Fruit fly (Drosophila melanogaster) whole organism, embryonic: Measurements from ENCODE around the gene CG13962.

Experiments
- BEAF-32 ChIP-seq: fragments of 200-800 bp; sonication (Bioruptor generic); optimal IDR thresholded peaks from 3 replicates; lab custom pipeline; 2017; ENCODE audit warnings: missing biosample characterization, missing genetic modification characterization, mild to moderate bottlenecking, moderate library complexity, missing genetic modification reagents
- CG10959 ChIP-seq: fragments of 200-800 bp; sonication (Bioruptor generic); IDR thresholded peaks from 2 replicates; pipeline ENCODE4 v1.3.6; 2022; ENCODE audit warnings: missing biosample characterization, missing genetic modification characterization
- CG10979 ChIP-seq: fragments of 200-800 bp; sonication (Bioruptor generic); optimal IDR thresholded peaks from 2 replicates; lab custom pipeline; 2018; ENCODE audit warnings: missing biosample characterization, mild to moderate bottlenecking, missing genetic modification characterization, moderate library complexity
- CG11093 ChIP-seq: fragments of 200-800 bp; sonication (Bioruptor generic); IDR thresholded peaks from 3 replicates; pipeline ENCODE4 v1.3.6; 2022; ENCODE audit warnings: missing biosample characterization, missing genetic modification characterization
- CG12391 ChIP-seq: fragments of 200-800 bp; sonication (Bioruptor generic); optimal IDR thresholded peaks from 3 replicates; lab custom pipeline; 2018; ENCODE audit warnings: missing biosample characterization, mild to moderate bottlenecking, missing genetic modification characterization, moderate library complexity
- CG13624 ChIP-seq: fragments of 200-800 bp; sonication (Bioruptor generic); optimal IDR thresholded peaks from 2 replicates; lab custom pipeline; 2016; ENCODE audit warnings: missing biosample characterization, missing genetic modification characterization
- CG14050 ChIP-seq: fragments of 200-800 bp; sonication (Bioruptor generic); IDR thresholded peaks from 3 replicates; pipeline ENCODE4 v1.3.6; 2022; ENCODE audit warnings: missing biosample characterization, missing genetic modification characterization
- CG14860 ChIP-seq: fragments of 200-800 bp; sonication (Bioruptor generic); IDR thresholded peaks from 3 replicates; pipeline ENCODE4 v1.3.6; 2022; ENCODE audit warnings: missing biosample characterization, missing genetic modification characterization; ENCODE audit not compliant: partially characterized antibody
- CG15011 ChIP-seq: fragments of 200-800 bp; sonication (Bioruptor generic); optimal IDR thresholded peaks from 3 replicates; lab custom pipeline; 2018; ENCODE audit warnings: missing biosample characterization, mild to moderate bottlenecking, missing genetic modification characterization
- CG17912 ChIP-seq: fragments of 200-800 bp; sonication (Bioruptor generic); optimal IDR thresholded peaks from 2 replicates; lab custom pipeline; 2018; ENCODE audit warnings: missing biosample characterization, mild to moderate bottlenecking, missing genetic modification characterization
- CG18262 ChIP-seq: fragments of 200-800 bp; optimal IDR thresholded peaks from 3 replicates; lab custom pipeline; 2019; ENCODE audit warnings: missing biosample characterization, mild to moderate bottlenecking, missing genetic modification characterization, moderate library complexity
- CG18476 ChIP-seq: fragments of 200-800 bp; sonication (Bioruptor generic); optimal IDR thresholded peaks from 2 replicates; lab custom pipeline; 2016; ENCODE audit warnings: missing biosample characterization, mild to moderate bottlenecking, missing genetic modification characterization
- CG3065 ChIP-seq: fragments of 200-800 bp; sonication (Bioruptor generic); optimal IDR thresholded peaks from 2 replicates; lab custom pipeline; 2016; ENCODE audit warnings: missing biosample characterization, missing genetic modification characterization
- CG3163 ChIP-seq: fragments of 200-800 bp; sonication (Bioruptor generic); optimal IDR thresholded peaks from 3 replicates; lab custom pipeline; 2016; ENCODE audit warnings: missing biosample characterization, missing genetic modification characterization
- CG33557 ChIP-seq: fragments of 200-800 bp; sonication (Bioruptor generic); optimal IDR thresholded peaks from 2 replicates; lab custom pipeline; 2019; ENCODE audit warnings: missing biosample characterization, mild to moderate bottlenecking, missing genetic modification characterization, moderate library complexity
- CG3838 ChIP-seq: fragments of 200-800 bp; sonication (Bioruptor generic); optimal IDR thresholded peaks from 3 replicates; lab custom pipeline; 2016; ENCODE audit warnings: missing biosample characterization, missing genetic modification characterization
- CG43689 ChIP-seq: fragments of 200-800 bp; sonication (Bioruptor generic); IDR thresholded peaks from 2 replicates; pipeline ENCODE4 v1.3.6; 2022; ENCODE audit warnings: missing biosample characterization, missing genetic modification characterization
- CG4707 ChIP-seq: fragments of 200-800 bp; sonication (Bioruptor generic); optimal IDR thresholded peaks from 2 replicates; lab custom pipeline; 2018; ENCODE audit warnings: missing biosample characterization, mild to moderate bottlenecking, missing genetic modification characterization, moderate library complexity
- CG5245 ChIP-seq: fragments of 200-800 bp; sonication (Bioruptor generic); optimal IDR thresholded peaks from 3 replicates; lab custom pipeline; 2016; ENCODE audit warnings: missing biosample characterization, missing genetic modification characterization
- CG7745 ChIP-seq: fragments of 200-800 bp; sonication (Bioruptor generic); optimal IDR thresholded peaks from 2 replicates; lab custom pipeline; 2018; ENCODE audit warnings: missing biosample characterization, mild to moderate bottlenecking, missing genetic modification characterization, moderate library complexity
- CG7786 ChIP-seq: fragments of 200-800 bp; sonication (Bioruptor generic); optimal IDR thresholded peaks from 2 replicates; lab custom pipeline; 2016; ENCODE audit warnings: missing biosample characterization, missing genetic modification characterization
- CG8290 ChIP-seq, 3 experiments: fragments of 200-800 bp; sonication (Bioruptor generic); optimal IDR thresholded peaks; 2 replicates each; lab custom pipeline; 2016 to 2019; ENCODE audit warnings: missing biosample characterization in 3 of 3, missing genetic modification characterization in 3 of 3, mild to moderate bottlenecking in 2 of 3, moderate library complexity in 1 of 3
- CG8359 ChIP-seq: fragments of 200-800 bp; sonication (Bioruptor generic); optimal IDR thresholded peaks from 2 replicates; lab custom pipeline; 2017; ENCODE audit warnings: missing biosample characterization, mild to moderate bottlenecking, missing genetic modification characterization, borderline replicate concordance
- CG8944 ChIP-seq: fragments of 200-800 bp; sonication (Bioruptor generic); optimal IDR thresholded peaks from 3 replicates; lab custom pipeline; 2016; ENCODE audit warnings: missing biosample characterization, missing genetic modification characterization
- Camta ChIP-seq: fragments of 200-800 bp; sonication (Bioruptor generic); optimal IDR thresholded peaks from 2 replicates; lab custom pipeline; 2016; ENCODE audit warnings: missing biosample characterization, missing genetic modification characterization
- Chrac-16 ChIP-seq: fragments of 200-800 bp; sonication (Bioruptor generic); optimal IDR thresholded peaks from 3 replicates; lab custom pipeline; 2016; ENCODE audit warnings: missing biosample characterization, missing genetic modification characterization
- D19A ChIP-seq: fragments of 200-800 bp; optimal IDR thresholded peaks from 3 replicates; lab custom pipeline; 2019; ENCODE audit warnings: missing biosample characterization, mild to moderate bottlenecking, missing genetic modification characterization, moderate library complexity
- Dfd ChIP-seq, 2 experiments: fragments of >200 bp; optimal IDR thresholded peaks; 2 replicates each; lab custom pipeline; 2017; ENCODE audit warnings: missing biosample characterization in 2 of 2, missing genetic modification characterization in 2 of 2
- E2f2 ChIP-seq: fragments of 200-800 bp; sonication (Bioruptor generic); IDR thresholded peaks from 2 replicates; pipeline ENCODE4 v1.3.6; 2022; ENCODE audit warnings: missing biosample characterization, missing genetic modification characterization
- Ets65A ChIP-seq: fragments of 200-800 bp; sonication (Bioruptor generic); peaks from one replicate; lab custom pipeline; 2016; ENCODE audit warnings: missing biosample characterization, missing genetic modification characterization
- Hand ChIP-seq: fragments of 200-800 bp; sonication (Bioruptor generic); optimal IDR thresholded peaks from 2 replicates; lab custom pipeline; 2017; ENCODE audit warnings: mild to moderate bottlenecking, missing biosample characterization, missing genetic modification reagents, missing genetic modification characterization
- Xrp1 ChIP-seq: fragments of 200-800 bp; sonication (Bioruptor generic); IDR thresholded peaks from 2 replicates; pipeline ENCODE4 v1.3.6; 2022; ENCODE audit warnings: missing biosample characterization, missing genetic modification characterization
- abd-A ChIP-seq: fragments of 200-800 bp; sonication (Bioruptor generic); optimal IDR thresholded peaks from 3 replicates; lab custom pipeline; 2019; ENCODE audit warnings: missing biosample characterization, mild to moderate bottlenecking, missing genetic modification characterization, moderate library complexity
- ash1 ChIP-seq: fragments of 200-800 bp; sonication (Bioruptor generic); optimal IDR thresholded peaks from 2 replicates; lab custom pipeline; 2018; ENCODE audit warnings: missing biosample characterization, mild to moderate bottlenecking, missing genetic modification characterization
- cas ChIP-seq: fragments of 200-800 bp; sonication (Bioruptor generic); IDR thresholded peaks from 2 replicates; pipeline ENCODE4 v1.3.6; 2022; ENCODE audit warnings: missing biosample characterization, missing genetic modification characterization
- dan ChIP-seq: fragments of 200-800 bp; sonication (Bioruptor generic); IDR thresholded peaks from 2 replicates; pipeline ENCODE4 v1.3.6; 2022; ENCODE audit warnings: missing biosample characterization, missing genetic modification characterization
- dati ChIP-seq: fragments of 200-800 bp; sonication (Bioruptor generic); IDR thresholded peaks from 2 replicates; pipeline ENCODE4 v1.3.6; 2022; ENCODE audit warnings: missing biosample characterization, missing genetic modification characterization
- grn ChIP-seq: fragments of 200-800 bp; sonication (Bioruptor generic); optimal IDR thresholded peaks from 3 replicates; lab custom pipeline; 2017; ENCODE audit warnings: missing biosample characterization, missing genetic modification characterization
- gsb ChIP-seq: fragments of 200-800 bp; sonication (Bioruptor generic); IDR thresholded peaks from 2 replicates; pipeline ENCODE4 v1.3.6; 2022; ENCODE audit warnings: missing biosample characterization, missing genetic modification characterization
- jing ChIP-seq: fragments of 200-800 bp; sonication (Bioruptor generic); optimal IDR thresholded peaks from 2 replicates; lab custom pipeline; 2018; ENCODE audit warnings: missing biosample characterization, mild to moderate bottlenecking, missing genetic modification characterization
- nerfin-1 ChIP-seq: fragments of 200-800 bp; sonication (Bioruptor generic); optimal IDR thresholded peaks from 3 replicates; lab custom pipeline; 2019; ENCODE audit warnings: missing biosample characterization, mild to moderate bottlenecking, missing genetic modification characterization, moderate library complexity
- oc ChIP-seq: fragments of 200-800 bp; sonication (Bioruptor generic); optimal IDR thresholded peaks from 2 replicates; lab custom pipeline; 2018; ENCODE audit warnings: missing biosample characterization, mild to moderate bottlenecking, missing genetic modification characterization, moderate library complexity
- pros ChIP-seq: fragments of 200-800 bp; sonication (Bioruptor generic); optimal IDR thresholded peaks from 3 replicates; lab custom pipeline; 2019; ENCODE audit warnings: missing biosample characterization, mild to moderate bottlenecking, missing genetic modification characterization, moderate library complexity
- row ChIP-seq: fragments of 200-800 bp; sonication (Bioruptor generic); IDR thresholded peaks from 3 replicates; pipeline ENCODE4 v1.3.6; 2022; ENCODE audit warnings: missing biosample characterization, missing genetic modification characterization
- sens ChIP-seq: fragments of 200-800 bp; sonication (Bioruptor generic); peaks from one replicate; lab custom pipeline; 2016; ENCODE audit warnings: missing biosample characterization, missing genetic modification characterization
- seq ChIP-seq: fragments of 200-800 bp; sonication (Bioruptor generic); IDR thresholded peaks from 2 replicates; pipeline ENCODE4 v1.3.6; 2022; ENCODE audit warnings: missing biosample characterization, missing genetic modification characterization
- sug ChIP-seq: fragments of 200-800 bp; optimal IDR thresholded peaks from 2 replicates; lab custom pipeline; 2019; ENCODE audit warnings: missing biosample characterization, mild to moderate bottlenecking, missing genetic modification characterization, moderate library complexity
- tin ChIP-seq: fragments of 200-800 bp; sonication (Bioruptor generic); optimal IDR thresholded peaks from 3 replicates; lab custom pipeline; 2016; ENCODE audit warnings: missing biosample characterization, missing genetic modification characterization
- unpg ChIP-seq: fragments of 200-800 bp; sonication (Bioruptor generic); optimal IDR thresholded peaks from 3 replicates; lab custom pipeline; 2018; ENCODE audit warnings: missing biosample characterization, mild to moderate bottlenecking, missing genetic modification characterization, moderate library complexity
- usp ChIP-seq: fragments of >200 bp; optimal IDR thresholded peaks from 2 replicates; lab custom pipeline; 2017; ENCODE audit warnings: missing biosample characterization, missing genetic modification characterization
- vvl ChIP-seq: fragments of 200-800 bp; sonication (Bioruptor generic); IDR thresholded peaks from 2 replicates; pipeline ENCODE4 v1.3.6; 2022; ENCODE audit warnings: missing biosample characterization, missing genetic modification characterization
- zfh1 ChIP-seq: fragments of 200-800 bp; sonication (Bioruptor generic); IDR thresholded peaks from 3 replicates; pipeline ENCODE4 v1.3.6; 2022; ENCODE audit warnings: missing biosample characterization, missing genetic modification characterization

Gene CG13962

dm6 chr2L:19829353-19829752, 15.0 kb upstream of the CG13962 start:
- TF ChIP-seq CG12391 (tag; lab: Kevin White, UChicago) = no peak
- TF ChIP-seq CG10959 (GFP tag; lab: Robert Waterston, UW) = no peak
- no peak for TF ChIP-seq CG15011 (GFP tag; lab: Kevin White, UChicago)
- TF ChIP-seq CG8290 (GFP tag; optimal IDR thresholded peaks at IDR 0.05; lab: Kevin White, UChicago) = no peak
- no peak for TF ChIP-seq CG8290 (tag; optimal IDR thresholded peaks at IDR 0.05; lab: Kevin White, UChicago)
- TF ChIP-seq BEAF-32 = no peak
- peak; percentile 16 for TF ChIP-seq nerfin-1 (tag; lab: Kevin White, UChicago)
- peak; percentile 61 for TF ChIP-seq Ets65A (GFP tag; lab: Kevin White, UChicago)
- TF ChIP-seq zfh1 (GFP tag; lab: Robert Waterston, UW) = no peak
- no peak for TF ChIP-seq Xrp1 (GFP tag; lab: Robert Waterston, UW)
- no peak for TF ChIP-seq unpg (GFP tag; lab: Kevin White, UChicago)
- TF ChIP-seq jing (GFP tag; lab: Kevin White, UChicago) = no peak
- no peak for TF ChIP-seq usp (GFP tag; lab: Kevin White, UChicago)
- no peak for TF ChIP-seq vvl (GFP tag; lab: Robert Waterston, UW)
- no peak for TF ChIP-seq CG14050
- no peak for TF ChIP-seq Hand (GFP tag; lab: Kevin White, UChicago)
- no peak for TF ChIP-seq tin (GFP tag; lab: Kevin White, UChicago)
- TF ChIP-seq CG11093 (GFP tag; lab: Robert Waterston, UW) = no peak
- TF ChIP-seq row = no peak
- TF ChIP-seq abd-A (tag; lab: Kevin White, UChicago) = peak; percentile 32
- no peak for TF ChIP-seq E2f2 (GFP tag; lab: Robert Waterston, UW)
- TF ChIP-seq oc = peak; percentile 83
- no peak for TF ChIP-seq CG3065 (GFP tag; lab: Kevin White, UChicago)
- TF ChIP-seq ash1 (GFP tag; lab: Kevin White, UChicago) = no peak
- TF ChIP-seq pros = peak; percentile 86
- TF ChIP-seq sug (tag; lab: Kevin White, UChicago) = no peak
- no peak for TF ChIP-seq CG3163
- no peak for TF ChIP-seq CG3838
- no peak for TF ChIP-seq CG7745
- TF ChIP-seq CG43689 (GFP tag; lab: Robert Waterston, UW) = no peak
- no peak for TF ChIP-seq dati (GFP tag; lab: Robert Waterston, UW)
- peak; percentile 31 for TF ChIP-seq grn (GFP tag; lab: Kevin White, UChicago)

- TF ChIP-seq D19A = peak; percentile 53
- TF ChIP-seq CG4707 (GFP tag; lab: Kevin White, UChicago) = no peak
- TF ChIP-seq sens (GFP tag; lab: Kevin White, UChicago) = peak; percentile 54
- no peak for TF ChIP-seq CG7786 (GFP tag; lab: Kevin White, UChicago)
Observed at dm6 chr2L:19824290-19824689, 10.0 kb upstream of the CG13962 start.

dm6 chr2L:19819896-19820295, 5.6 kb upstream of the CG13962 start:
- no peak for TF ChIP-seq CG10979
- no peak for TF ChIP-seq CG33557 (GFP tag; lab: Kevin White, UChicago)
- peak; percentile 64; the same call in 1 of the 2 replicates for TF ChIP-seq seq (GFP tag; lab: Robert Waterston, UW)
- TF ChIP-seq CG17912 = no peak
- no peak for TF ChIP-seq CG8944
- no peak for TF ChIP-seq CG18262 (tag; lab: Kevin White, UChicago)
- TF ChIP-seq Dfd (GFP tag; optimal IDR thresholded peaks at IDR 0.05; lab: Kevin White, UChicago) = no peak
- TF ChIP-seq CG13624 (GFP tag; lab: Kevin White, UChicago) = no peak
- TF ChIP-seq CG18476 (GFP tag; lab: Kevin White, UChicago) = no peak
- TF ChIP-seq dan = no peak
- TF ChIP-seq Chrac-16 (GFP tag; lab: Kevin White, UChicago) = no peak
- TF ChIP-seq CG5245 = no peak
- no peak for TF ChIP-seq CG8359 (GFP tag; lab: Kevin White, UChicago)
- TF ChIP-seq Camta (GFP tag; lab: Kevin White, UChicago) = no peak
- no peak for TF ChIP-seq gsb (GFP tag; lab: Robert Waterston, UW)
- TF ChIP-seq CG14860 = no peak
- no peak for TF ChIP-seq cas (GFP tag; lab: Robert Waterston, UW)
